Fruit fly (Drosophila melanogaster): ENCODE measurements around the gene CG31415.

The CG31415 gene

dm6 chr3R:9783240-9783917 is 40.1 kb downstream of the CG31415 start (continued):
- TF ChIP-seq CG13123 (GFP tag; optimal IDR thresholded peaks at IDR 0.05) (no peak), Camta (GFP tag; optimal IDR thresholded peaks at IDR 0.05) (no peak), psq (GFP tag; optimal IDR thresholded peaks at IDR 0.05) (no peak), B-H2 (GFP tag; optimal IDR thresholded peaks at IDR 0.05) (no peak), tup (GFP tag; optimal IDR thresholded peaks at IDR 0.05) (no peak), yki (optimal IDR thresholded peaks at IDR 0.05) (no peak), Usf (GFP tag; optimal IDR thresholded peaks at IDR 0.05) (no peak), Rx (GFP tag; IDR thresholded peaks at IDR 0.05) (no peak), tin (GFP tag; optimal IDR thresholded peaks at IDR 0.05) (no peak), gsb-n (tag; optimal IDR thresholded peaks at IDR 0.05) (peak; percentile 14), Fer3 (tag; optimal IDR thresholded peaks at IDR 0.05) (no peak), ac (GFP tag; optimal IDR thresholded peaks at IDR 0.05) (no peak), CG8388 (GFP tag; optimal IDR thresholded peaks at IDR 0.05) (peak; percentile 50), CG32772 (GFP tag; IDR thresholded peaks at IDR 0.05) (no peak), CG8281 (tag; optimal IDR thresholded peaks at IDR 0.05) (no peak), pzg (GFP tag; optimal IDR thresholded peaks at IDR 0.05) (no peak), CG12155 (GFP tag; optimal IDR thresholded peaks at IDR 0.05) (no peak), CG3163 (GFP tag; optimal IDR thresholded peaks at IDR 0.05) (no peak), wor (GFP tag; IDR thresholded peaks at IDR 0.05) (no peak), crol (GFP tag; IDR thresholded peaks at IDR 0.05) (no peak), sima (GFP tag; optimal IDR thresholded peaks at IDR 0.05) (no peak), da (GFP tag; optimal IDR thresholded peaks at IDR 0.05) (no peak), Xbp1 (GFP tag; optimal IDR thresholded peaks at IDR 0.05) (peak; percentile 6), CG4730 (GFP tag; IDR thresholded peaks at IDR 0.05) (no peak), danr (GFP tag; IDR thresholded peaks at IDR 0.05) (no peak), CG5953 (GFP tag; IDR thresholded peaks at IDR 0.05) (no peak), Kr (GFP tag; optimal IDR thresholded peaks at IDR 0.05) (no peak), sens (GFP tag) (peak; percentile 25), sim (GFP tag; IDR thresholded peaks at IDR 0.05) (no peak), slp2 (GFP tag; optimal IDR thresholded peaks at IDR 0.05) (no peak), CG1602 (GFP tag; optimal IDR thresholded peaks at IDR 0.05) (no peak), Six4 (GFP tag; optimal IDR thresholded peaks at IDR 0.05) (no peak), stc (GFP tag; IDR thresholded peaks at IDR 0.05) (no peak), CG8359 (GFP tag; optimal IDR thresholded peaks at IDR 0.05; ENCODE audit: borderline replicate concordance) (no peak), ATbp (GFP tag; optimal IDR thresholded peaks at IDR 0.05) (peak; percentile 29), row (GFP tag; IDR thresholded peaks at IDR 0.05) (peak; percentile 41; the same call in 1 of the 3 replicates), CG1647 (GFP tag; optimal IDR thresholded peaks at IDR 0.05) (no peak), inv (GFP tag; IDR thresholded peaks at IDR 0.05; ENCODE audit: partially characterized antibody) (no peak), CG6813 (GFP tag; optimal IDR thresholded peaks at IDR 0.05) (no peak), Awh (GFP tag; IDR thresholded peaks at IDR 0.05) (no peak), org-1 (GFP tag; optimal IDR thresholded peaks at IDR 0.05) (no peak), lmd (GFP tag; IDR thresholded peaks at IDR 0.05) (no peak), tgo (GFP tag; IDR thresholded peaks at IDR 0.05) (no peak), D19A (tag; optimal IDR thresholded peaks at IDR 0.05) (peak; percentile 1), wek (GFP tag; optimal IDR thresholded peaks at IDR 0.05) (no peak), bsh (GFP tag; optimal IDR thresholded peaks at IDR 0.05) (peak in 1 of 2 experiments; percentile 33), Hey (tag; optimal IDR thresholded peaks at IDR 0.05) (no peak), zf30C (GFP tag; optimal IDR thresholded peaks at IDR 0.05) (no peak), prd (optimal IDR thresholded peaks at IDR 0.05) (no peak), prd (GFP tag; IDR thresholded peaks at IDR 0.05) (0 out of 3 replicates have a peak, but pooled peaks have one; percentile 17), CG7556 (GFP tag; optimal IDR thresholded peaks at IDR 0.05) (peak; percentile 45), dm (GFP tag; optimal IDR thresholded peaks at IDR 0.05) (no peak)
